Fruit fly (Drosophila melanogaster) whole organism, pupa: ENCODE results near the gene Dpm3.

Experiments
- CG10348 ChIP-seq: fragments of 200-800 bp; sonication (Bioruptor generic); IDR thresholded peaks from 2 replicates; pipeline ENCODE4 v1.3.6; 2022; ENCODE audit warnings: missing biosample characterization, missing genetic modification characterization
- CG12605 ChIP-seq: fragments of 200-800 bp; sonication (Bioruptor generic); IDR thresholded peaks from 2 replicates; pipeline ENCODE4 v1.3.6; 2022; ENCODE audit warnings: missing biosample characterization, missing genetic modification characterization
- CG13204 ChIP-seq: fragments of 200-800 bp; sonication (Bioruptor generic); optimal IDR thresholded peaks from 2 replicates; lab custom pipeline; 2018; ENCODE audit warnings: missing biosample characterization, mild to moderate bottlenecking, missing genetic modification characterization, moderate library complexity
- CG14655 ChIP-seq: fragments of 200-800 bp; sonication (Bioruptor generic); optimal IDR thresholded peaks from 3 replicates; lab custom pipeline; 2017; ENCODE audit warnings: mild to moderate bottlenecking, missing biosample characterization, missing genetic modification reagents, missing genetic modification characterization
- CG15710 ChIP-seq: fragments of 200-800 bp; sonication (Bioruptor generic); optimal IDR thresholded peaks from 2 replicates; lab custom pipeline; 2018; ENCODE audit warnings: missing biosample characterization, mild to moderate bottlenecking, missing genetic modification characterization, moderate library complexity
- CG17806 ChIP-seq: fragments of 200-800 bp; sonication (Bioruptor generic); optimal IDR thresholded peaks from 2 replicates; lab custom pipeline; 2018; ENCODE audit warnings: missing biosample characterization, mild to moderate bottlenecking, missing genetic modification characterization, moderate library complexity
- CG32121 ChIP-seq: fragments of 200-800 bp; sonication (Bioruptor generic); IDR thresholded peaks from 2 replicates; pipeline ENCODE4 v1.3.6; 2022; ENCODE audit warnings: missing biosample characterization, missing genetic modification characterization
- CG34367 ChIP-seq: fragments of 200-800 bp; sonication (Bioruptor generic); optimal IDR thresholded peaks from 2 replicates; lab custom pipeline; 2018; ENCODE audit warnings: missing biosample characterization, mild to moderate bottlenecking, missing genetic modification characterization
- CG4496 ChIP-seq: fragments of 200-800 bp; sonication (Bioruptor generic); IDR thresholded peaks from 3 replicates; pipeline ENCODE4 v1.3.6; 2022; ENCODE audit warnings: missing biosample characterization, missing genetic modification characterization
- CG8159 ChIP-seq: fragments of 200-800 bp; sonication (Bioruptor generic); optimal IDR thresholded peaks from 3 replicates; lab custom pipeline; 2018; ENCODE audit warnings: missing biosample characterization, mild to moderate bottlenecking, missing genetic modification characterization, moderate library complexity
- CG8301 ChIP-seq: fragments of 200-800 bp; sonication (Bioruptor generic); optimal IDR thresholded peaks from 2 replicates; lab custom pipeline; 2018; ENCODE audit warnings: missing biosample characterization, mild to moderate bottlenecking, missing genetic modification characterization
- CG9948 ChIP-seq: fragments of 200-800 bp; sonication (Bioruptor generic); optimal IDR thresholded peaks from 2 replicates; lab custom pipeline; 2018; ENCODE audit warnings: missing biosample characterization, mild to moderate bottlenecking, missing genetic modification characterization, moderate library complexity
- D1 ChIP-seq: fragments of 200-800 bp; sonication (Bioruptor generic); optimal IDR thresholded peaks from 2 replicates; lab custom pipeline; 2018; ENCODE audit warnings: missing biosample characterization, mild to moderate bottlenecking, missing genetic modification characterization, moderate library complexity
- EcR ChIP-seq: fragments of 200-800 bp; sonication (Bioruptor generic); optimal IDR thresholded peaks from 3 replicates; lab custom pipeline; 2019; ENCODE audit warnings: missing biosample characterization, missing genetic modification characterization, mild to moderate bottlenecking, moderate library complexity, missing genetic modification reagents
- Ets98B ChIP-seq: fragments of 200-800 bp; sonication (Bioruptor generic); IDR thresholded peaks from 2 replicates; pipeline ENCODE4 v1.3.6; 2022; ENCODE audit warnings: missing biosample characterization, missing genetic modification characterization
- Pif1A ChIP-seq: fragments of 200-800 bp; sonication (Bioruptor generic); optimal IDR thresholded peaks from 3 replicates; lab custom pipeline; 2016; ENCODE audit warnings: missing biosample characterization, missing genetic modification characterization
- Pif1B ChIP-seq: fragments of 200-800 bp; sonication (Bioruptor generic); optimal IDR thresholded peaks from 3 replicates; lab custom pipeline; 2016; ENCODE audit warnings: missing biosample characterization, missing genetic modification characterization
- Snoo ChIP-seq: fragments of 200-800 bp; sonication (Bioruptor generic); optimal IDR thresholded peaks from 3 replicates; lab custom pipeline; 2017; ENCODE audit warnings: missing biosample characterization, mild to moderate bottlenecking, missing genetic modification characterization, inconsistent platforms
- fd96Ca ChIP-seq: fragments of 200-800 bp; sonication (Bioruptor generic); IDR thresholded peaks from 3 replicates; pipeline ENCODE4 v1.3.6; 2022; ENCODE audit warnings: missing biosample characterization, missing genetic modification characterization
- gl ChIP-seq: fragments of 200-800 bp; sonication (Bioruptor generic); optimal IDR thresholded peaks from 2 replicates; lab custom pipeline; 2018; ENCODE audit warnings: missing biosample characterization, mild to moderate bottlenecking, missing genetic modification characterization
- rn ChIP-seq: fragments of 200-800 bp; sonication (Bioruptor generic); IDR thresholded peaks from 2 replicates; pipeline ENCODE4 v1.3.6; 2022; ENCODE audit warnings: missing biosample characterization, missing genetic modification characterization

Gene Dpm3

DNA sequence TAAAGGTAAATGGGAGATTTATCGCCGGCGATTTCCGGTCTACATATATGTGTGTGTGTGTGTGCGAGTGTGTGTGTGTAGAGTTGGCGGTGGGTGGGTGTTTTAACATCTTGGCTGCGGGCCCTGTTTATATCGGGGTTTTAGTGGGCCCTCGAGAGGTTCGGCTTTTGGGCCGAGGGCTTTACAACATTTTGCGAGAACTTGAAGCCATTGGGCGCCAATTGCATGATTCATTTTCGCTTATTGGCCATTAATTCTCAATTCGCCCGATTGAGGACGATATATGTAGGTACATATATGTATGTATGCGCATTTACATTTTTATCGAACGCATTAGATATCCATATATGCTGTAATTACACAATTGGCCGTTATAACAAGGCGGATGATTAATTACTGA, 33.0 kb upstream of the Dpm3 start:
- TF ChIP-seq CG15710 (tag; lab: Kevin White, UChicago) (no peak), CG10348 (GFP tag; lab: Robert Waterston, UW) (no peak), CG32121 (no peak), fd96Ca (GFP tag; lab: Robert Waterston, UW) (no peak), Pif1A (GFP tag; lab: Kevin White, UChicago) (no peak), gl (tag; lab: Kevin White, UChicago) (no peak), CG4496 (no peak), Snoo (tag; lab: Kevin White, UChicago) (no peak), Pif1B (GFP tag; lab: Kevin White, UChicago) (no peak), CG13204 (no peak), CG14655 (GFP tag; lab: Kevin White, UChicago) (no peak), EcR (GFP tag; lab: Kevin White, UChicago) (no peak), CG12605 (GFP tag; lab: Robert Waterston, UW) (no peak), CG34367 (tag; lab: Kevin White, UChicago) (no peak), Ets98B (GFP tag; lab: Robert Waterston, UW) (no peak), CG17806 (no peak), CG8301 (no peak), rn (no peak), CG9948 (tag; lab: Kevin White, UChicago) (no peak), D1 (tag; lab: Kevin White, UChicago) (no peak)

DNA sequence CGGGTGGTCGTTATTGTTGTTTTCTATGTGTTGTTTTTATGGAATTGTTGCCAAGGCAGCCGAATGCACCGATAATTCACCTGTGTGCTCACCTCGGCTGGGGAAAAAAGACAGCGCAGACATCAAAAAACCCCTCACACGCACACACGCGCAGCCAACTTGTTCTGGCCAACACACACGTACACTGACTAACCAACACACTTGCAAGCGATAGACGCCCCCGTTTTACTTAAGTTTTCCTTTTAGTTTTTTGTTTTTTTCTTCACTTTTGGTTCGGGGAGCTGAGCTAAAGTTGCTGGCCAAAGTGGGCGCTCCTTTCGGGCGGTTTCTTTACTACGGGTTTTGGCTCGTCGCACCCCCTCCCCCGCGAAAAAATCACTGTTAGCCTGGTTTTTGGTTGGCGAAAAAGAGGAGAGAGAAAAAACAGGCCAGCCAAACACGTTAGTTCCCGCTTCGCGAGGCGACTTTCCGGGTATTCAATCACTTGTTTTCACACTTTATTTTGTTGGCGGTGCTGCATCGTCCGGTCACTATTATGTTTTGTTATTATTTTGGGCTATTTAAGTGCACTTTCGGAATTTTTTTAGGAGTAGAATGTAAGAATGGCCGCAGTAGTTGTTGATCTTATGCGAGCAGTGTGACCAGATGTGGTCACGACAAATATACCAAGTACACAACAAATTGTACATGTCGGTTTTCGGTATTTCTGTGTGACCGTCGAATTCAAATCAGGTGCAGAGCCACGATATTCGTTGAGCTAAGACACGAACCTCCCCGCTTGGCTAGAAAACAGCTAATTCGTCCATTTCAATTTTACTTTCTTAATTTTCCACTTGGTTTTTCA, 31.7 kb upstream of the Dpm3 start, which contains the start of gene yrt:
TSS of gene yrt (minus strand) at position 660 of the 844 bp plus-strand sequence.
- peak; percentile 9 for TF ChIP-seq CG13204
- no peak for TF ChIP-seq CG17806
- TF ChIP-seq CG32121, result 0 out of 2 replicates have a peak, but pooled peaks have one; percentile 9

DNA sequence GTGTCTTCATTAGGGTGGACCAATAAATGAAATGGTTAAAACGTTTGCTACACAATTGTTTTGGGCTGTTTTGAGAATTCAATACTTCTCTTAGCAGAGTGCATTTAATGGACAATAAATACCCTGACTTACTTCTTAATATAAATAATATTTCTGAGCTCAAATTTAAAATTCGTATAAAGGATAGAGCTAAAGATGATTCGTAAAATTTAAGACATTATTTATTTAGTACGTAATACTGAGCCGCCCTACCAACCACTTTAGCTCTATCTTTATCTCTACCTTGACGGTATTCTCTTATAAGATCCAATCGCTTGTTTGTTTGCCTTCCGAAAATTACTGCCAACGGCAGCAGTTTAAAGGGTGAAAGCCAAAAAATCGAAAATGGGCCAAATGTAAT, 30.8 kb upstream of the Dpm3 start:
- peak; percentile 53 for TF ChIP-seq gl (tag; lab: Kevin White, UChicago)
- TF ChIP-seq EcR (GFP tag; lab: Kevin White, UChicago), result no peak
- peak; percentile 75 for TF ChIP-seq Pif1B (GFP tag; lab: Kevin White, UChicago)
- TF ChIP-seq CG8301, result peak; percentile 74
- peak; percentile 88 for TF ChIP-seq CG15710 (tag; lab: Kevin White, UChicago)
- TF ChIP-seq Snoo (tag; lab: Kevin White, UChicago), result peak; percentile 77
- peak; percentile 83 for TF ChIP-seq CG12605 (GFP tag; lab: Robert Waterston, UW)
- 0 out of 2 replicates have a peak, but pooled peaks have one; percentile 15 for TF ChIP-seq CG10348 (GFP tag; lab: Robert Waterston, UW)
- peak; percentile 72 for TF ChIP-seq CG14655 (GFP tag; lab: Kevin White, UChicago)
- peak; percentile 59; the same call in 1 of the 2 replicates for TF ChIP-seq CG32121
- peak; percentile 39; the same call in 1 of the 2 replicates for TF ChIP-seq rn
- peak; percentile 85 for TF ChIP-seq CG9948 (tag; lab: Kevin White, UChicago)
- TF ChIP-seq D1 (tag; lab: Kevin White, UChicago), result peak; percentile 35
- TF ChIP-seq CG34367 (tag; lab: Kevin White, UChicago), result peak; percentile 87
- TF ChIP-seq Pif1A (GFP tag; lab: Kevin White, UChicago), result peak; percentile 80
- TF ChIP-seq CG4496, result peak; percentile 87
- TF ChIP-seq CG8159 (tag; lab: Kevin White, UChicago), result peak; percentile 97
- TF ChIP-seq fd96Ca (GFP tag; lab: Robert Waterston, UW), result 0 out of 3 replicates have a peak, but pooled peaks have one; percentile 30
- TF ChIP-seq CG13204, result peak; percentile 58
- TF ChIP-seq Ets98B (GFP tag; lab: Robert Waterston, UW), result peak; percentile 73
- TF ChIP-seq CG17806, result peak; percentile 70

DNA sequence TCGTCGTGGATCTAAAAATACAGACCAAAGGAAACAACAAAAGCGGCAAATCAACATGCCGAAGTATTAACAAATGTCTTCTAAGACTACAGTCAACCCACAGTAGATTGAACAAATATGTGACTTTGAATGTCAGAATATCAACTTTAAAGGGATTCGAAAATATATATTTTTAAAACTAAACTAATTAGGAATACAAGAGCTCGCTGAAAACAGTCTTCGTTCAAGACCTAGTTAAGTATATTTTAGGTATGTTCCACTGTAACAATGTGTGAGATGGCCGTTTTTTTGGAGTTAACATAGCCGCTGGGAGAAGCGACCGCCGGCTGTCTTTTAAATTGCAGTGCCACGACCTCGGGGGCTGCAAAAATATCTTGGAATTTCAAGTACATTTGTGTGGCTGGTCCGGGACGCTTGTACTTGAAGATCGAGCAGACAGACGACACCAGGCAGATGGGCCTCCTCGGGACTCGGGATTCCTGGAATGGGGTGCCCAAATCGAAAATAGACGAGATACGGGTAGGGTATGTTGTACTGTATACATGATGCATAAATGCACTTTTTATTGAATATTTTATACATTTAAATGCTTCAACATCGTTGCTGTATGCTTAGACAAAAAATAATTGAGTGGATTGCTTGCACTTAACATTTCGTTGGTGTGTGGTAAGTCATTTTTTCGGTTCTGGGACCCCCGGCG, 25.6 kb upstream of the Dpm3 start:
- TF ChIP-seq Pif1B (GFP tag; lab: Kevin White, UChicago) (peak; percentile 53), rn (0 out of 2 replicates have a peak, but pooled peaks have one; percentile 24), Ets98B (GFP tag; lab: Robert Waterston, UW) (peak; percentile 70), CG32121 (peak; percentile 75), CG8159 (tag; lab: Kevin White, UChicago) (peak; percentile 66), CG34367 (tag; lab: Kevin White, UChicago) (peak; percentile 61), CG14655 (GFP tag; lab: Kevin White, UChicago) (peak; percentile 82), CG17806 (peak; percentile 75), CG8301 (peak; percentile 77), gl (tag; lab: Kevin White, UChicago) (no peak), CG13204 (no peak), fd96Ca (GFP tag; lab: Robert Waterston, UW) (no peak), CG12605 (GFP tag; lab: Robert Waterston, UW) (peak; percentile 63), CG15710 (tag; lab: Kevin White, UChicago) (peak; percentile 60), CG10348 (GFP tag; lab: Robert Waterston, UW) (peak; percentile 40; the same call in 1 of the 2 replicates), Pif1A (GFP tag; lab: Kevin White, UChicago) (peak; percentile 71), EcR (GFP tag; lab: Kevin White, UChicago) (no peak), CG4496 (peak; percentile 84), Snoo (tag; lab: Kevin White, UChicago) (peak; percentile 35), D1 (tag; lab: Kevin White, UChicago) (no peak), CG9948 (tag; lab: Kevin White, UChicago) (peak; percentile 65)
